Worm (Caenorhabditis elegans) whole organism, young adult: ENCODE results near the gene acs-21.

Source experiments
- ama-1 ChIP-seq, 3 experiments: fragments of 150-350 bp in 1 of 3; sonication (generic microtip) in 2 of 3; optimal IDR thresholded peaks; 2 replicates each; lab custom pipeline; 2014 to 2018; ENCODE audit warnings: missing biosample characterization in 2 of 3, missing genetic modification characterization in 2 of 3, missing genetic modification reagents in 2 of 3
- him-1 ChIP-seq: sonication (generic microtip); optimal IDR thresholded peaks from 2 replicates; lab custom pipeline; 2016; ENCODE audit warnings: missing genotype, missing genetic modification reagents, missing genetic modification characterization, missing compliant biosample characterization
- madf-10 ChIP-seq: sonication (generic microtip); optimal IDR thresholded peaks from 2 replicates; lab custom pipeline; 2016; ENCODE audit warnings: mild to moderate bottlenecking, missing genetic modification characterization, missing compliant biosample characterization
- mes-4 ChIP-seq: sonication (generic microtip); optimal IDR thresholded peaks from 2 replicates; lab custom pipeline; 2016; ENCODE audit warnings: missing genotype, missing genetic modification characterization, missing compliant biosample characterization
- nfya-1 ChIP-seq: sonication (generic microtip); optimal IDR thresholded peaks from 2 replicates; lab custom pipeline; 2017; ENCODE audit warnings: antibody characterized with exemption, missing compliant biosample characterization, missing genetic modification characterization, borderline replicate concordance; ENCODE audit not compliant: insufficient read depth
- nhr-179 ChIP-seq: sonication (generic microtip); optimal IDR thresholded peaks from 2 replicates; lab custom pipeline; 2016; ENCODE audit warnings: mild to moderate bottlenecking, missing genetic modification characterization, missing compliant biosample characterization
- nhr-27 ChIP-seq: fragments of 200-800 bp; sonication (Bioruptor generic); optimal IDR thresholded peaks from 2 replicates; lab custom pipeline; 2018; ENCODE audit warnings: mild to moderate bottlenecking, missing genetic modification characterization, moderate library complexity, missing compliant biosample characterization
- pha-4 ChIP-seq: fragments of 150-350 bp; sonication (generic microtip); optimal IDR thresholded peaks from 2 replicates; lab custom pipeline; 2014; ENCODE audit warnings: missing biosample characterization, missing genetic modification reagents, missing genetic modification characterization
- snpc-3.4 ChIP-seq: sonication (generic microtip); optimal IDR thresholded peaks from 2 replicates; lab custom pipeline; 2017; ENCODE audit warnings: missing genetic modification characterization, mild to moderate bottlenecking, missing compliant biosample characterization, antibody characterized with exemption, moderate library complexity, missing genotype, missing genetic modification reagents
- sptf-2 ChIP-seq: fragments of 200-800 bp; sonication (Bioruptor generic); optimal IDR thresholded peaks from 2 replicates; lab custom pipeline; 2018; ENCODE audit warnings: mild to moderate bottlenecking, missing genetic modification characterization, missing compliant biosample characterization
- tlf-1 ChIP-seq: fragments of 200-800 bp; sonication (Bioruptor generic); optimal IDR thresholded peaks from 2 replicates; lab custom pipeline; 2018; ENCODE audit warnings: mild to moderate bottlenecking, missing genetic modification characterization, missing compliant biosample characterization
- unc-130 ChIP-seq: sonication (generic microtip); optimal IDR thresholded peaks from 2 replicates; lab custom pipeline; 2016; ENCODE audit warnings: missing genetic modification reagents, missing genetic modification characterization, missing compliant biosample characterization
- unc-62 ChIP-seq: fragments of 150-350 bp; optimal IDR thresholded peaks from 2 replicates; lab custom pipeline; 2014; ENCODE audit warnings: missing biosample characterization, missing genetic modification reagents, missing genetic modification characterization

DNA sequence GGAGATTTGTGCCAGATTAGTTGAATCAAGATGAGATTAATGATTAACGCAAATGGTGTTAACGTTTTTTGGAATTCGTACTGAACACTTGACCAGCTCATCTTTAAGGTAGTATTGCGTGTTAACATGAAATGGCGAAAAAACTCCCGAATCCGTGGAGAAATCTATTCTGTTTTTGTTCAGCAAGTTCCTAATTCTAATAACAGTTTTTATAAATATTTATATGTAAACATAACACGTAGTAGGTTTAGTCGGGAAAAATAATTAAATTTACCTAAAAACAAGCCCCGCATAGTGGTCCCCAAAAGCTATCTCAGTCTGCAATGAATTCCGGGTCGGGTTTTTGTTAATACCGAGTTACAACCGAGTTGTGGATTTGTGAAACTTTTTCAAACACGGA is 29.9 kb upstream of the acs-21 start, which contains the start of gene str-244:
- TF ChIP-seq nfya-1 (tag; lab: Kevin White, UChicago) (no peak), ama-1 (optimal IDR thresholded peaks at IDR 0.05; lab: Kevin White, UChicago) (no peak), ama-1 (GFP tag; optimal IDR thresholded peaks at IDR 0.05; lab: Kevin White, UChicago) (no peak), madf-10 (tag; lab: Kevin White, UChicago) (no peak), sptf-2 (GFP tag; lab: Kevin White, UChicago) (no peak), unc-130 (no peak), unc-62 (no peak), snpc-3.4 (tag; lab: Kevin White, UChicago) (no peak), nhr-27 (no peak), mes-4 (tag; lab: Kevin White, UChicago) (no peak), pha-4 (tag; lab: Kevin White, UChicago) (no peak), him-1 (tag; lab: Kevin White, UChicago) (no peak), nhr-179 (no peak), tlf-1 (GFP tag; lab: Kevin White, UChicago) (no peak)
